Fruit fly (Drosophila melanogaster) S2 (cell line): ENCODE data around the gene CG1812.

Experiments
- CG8478 ChIP-seq: fragments of >200 bp; optimal IDR thresholded peaks from 2 replicates; lab custom pipeline; 2018
- CTCF ChIP-seq, 2 experiments: fragments of >200 bp; optimal IDR thresholded peaks; 2 replicates each; lab custom pipeline; 2018

dm6 chrX:20501640-20502039, 9.7 kb upstream of the CG1812 start:
- TF ChIP-seq CG8478 (no peak), CTCF (optimal IDR thresholded peaks at IDR 0.05; lab: Kevin White, UChicago) (no peak)
